Worm (Caenorhabditis elegans): Measurements from ENCODE around the gene chil-18.

Gene chil-18

DNA sequence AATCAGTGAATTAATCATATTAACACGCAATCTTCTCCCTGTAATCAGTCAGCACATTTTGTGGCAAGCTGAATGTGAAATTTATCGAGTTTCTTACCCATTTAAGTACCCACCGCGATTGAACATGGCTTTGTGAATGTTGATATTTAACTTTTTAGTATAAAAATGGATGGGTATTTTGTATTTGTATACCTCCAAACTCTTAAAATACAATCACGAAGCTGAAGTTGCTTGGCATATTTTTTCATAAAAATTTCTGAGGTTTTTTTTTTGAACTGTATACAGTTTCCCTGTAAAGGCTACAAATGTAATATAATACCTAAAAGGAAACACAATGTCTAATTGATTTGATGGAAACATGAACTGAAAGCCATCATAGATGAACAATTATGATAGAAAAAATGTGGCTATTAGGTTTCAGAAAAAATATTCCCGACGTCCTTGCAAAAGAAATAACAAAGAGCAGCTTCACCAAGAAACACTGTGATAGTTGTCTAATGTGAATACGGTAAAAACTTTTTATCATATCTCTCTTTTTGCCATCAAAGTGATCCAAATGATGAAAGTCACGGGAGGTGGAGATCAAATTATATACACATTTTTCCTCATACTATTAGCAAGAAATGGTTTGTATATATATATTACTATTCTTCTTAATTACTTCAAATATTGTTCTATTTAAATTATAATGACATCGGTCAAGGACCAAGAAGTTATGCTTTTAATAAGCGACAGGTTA, 26.5 kb downstream of the chil-18 start, which contains the start of the genes chil-25 and chil-26:
Gene chil-25, minus strand, starts transcription at position 101 of the 739 bp plus-strand sequence.
Gene chil-26, plus strand, starts transcription at position 689 of the 739 bp plus-strand sequence.
- TF ChIP-seq ama-1 (optimal IDR thresholded peaks at IDR 0.05) (no peak), aly-1 (tag; optimal IDR thresholded peaks at IDR 0.05) (no peak)

- TF ChIP-seq ama-1 (optimal IDR thresholded peaks at IDR 0.05) (no peak), F13C5.2 (tag; optimal IDR thresholded peaks at IDR 0.05) (no peak), B0310.2 (tag; optimal IDR thresholded peaks at IDR 0.05) (no peak), hnd-1 (tag; optimal IDR thresholded peaks at IDR 0.05) (no peak), scrt-1 (GFP tag; IDR thresholded peaks at IDR 0.05) (no peak), aly-1 (tag; optimal IDR thresholded peaks at IDR 0.05) (no peak), tra-4 (tag; optimal IDR thresholded peaks at IDR 0.05) (no peak), sea-1 (GFP tag; conservative IDR thresholded peaks at IDR 0.05) (no peak), ceh-36 (tag; optimal IDR thresholded peaks at IDR 0.05) (no peak), flt-1 (GFP tag; IDR thresholded peaks at IDR 0.05) (no peak)
Observed at ce11 chrII:9477567-9477966, 29.5 kb downstream of the chil-18 start, which contains the start of gene chil-27. TSS of gene chil-27 (plus strand) at chrII:9477867.

ce11 chrII:9480006-9480405, 31.9 kb downstream of the chil-18 start, which contains the start of gene T19H5.7:
TSS of gene T19H5.7 (minus strand) at chrII:9480106.
- TF ChIP-seq hmg-4 (GFP tag; optimal IDR thresholded peaks at IDR 0.05) (no peak), hnd-1 (tag; optimal IDR thresholded peaks at IDR 0.05) (no peak), hmbx-1 (tag; optimal IDR thresholded peaks at IDR 0.05) (no peak), ceh-13 (GFP tag; optimal IDR thresholded peaks at IDR 0.05) (no peak)

ce11 chrII:9481427-9481826, 33.4 kb downstream of the chil-18 start:
- TF ChIP-seq sea-1 (GFP tag; conservative IDR thresholded peaks at IDR 0.05) (no peak), aly-1 (tag; optimal IDR thresholded peaks at IDR 0.05) (no peak), pes-1 (GFP tag; IDR thresholded peaks at IDR 0.05) (no peak), scrt-1 (GFP tag; IDR thresholded peaks at IDR 0.05) (no peak), ets-7 (tag; optimal IDR thresholded peaks at IDR 0.05) (no peak), ama-1 (optimal IDR thresholded peaks at IDR 0.05) (no peak), tbx-11 (GFP tag; IDR thresholded peaks at IDR 0.05) (no peak), tra-4 (tag; optimal IDR thresholded peaks at IDR 0.05) (no peak), ceh-13 (GFP tag; optimal IDR thresholded peaks at IDR 0.05) (no peak), tbx-37 (GFP tag; conservative IDR thresholded peaks at IDR 0.05) (no peak), ceh-36 (tag; optimal IDR thresholded peaks at IDR 0.05) (no peak), hmg-4 (GFP tag; optimal IDR thresholded peaks at IDR 0.05) (no peak)

- TF ChIP-seq sea-1 (GFP tag; conservative IDR thresholded peaks at IDR 0.05) = no peak
- no peak for TF ChIP-seq B0310.2 (tag; optimal IDR thresholded peaks at IDR 0.05)
- no peak for TF ChIP-seq hnd-1 (tag; optimal IDR thresholded peaks at IDR 0.05)
- TF ChIP-seq ets-7 (tag; optimal IDR thresholded peaks at IDR 0.05) = no peak
- no peak for TF ChIP-seq aly-1 (tag; optimal IDR thresholded peaks at IDR 0.05)
- TF ChIP-seq tra-4 (tag; optimal IDR thresholded peaks at IDR 0.05) = no peak
- no peak for TF ChIP-seq scrt-1 (GFP tag; IDR thresholded peaks at IDR 0.05)
Observed at ce11 chrII:9482529-9482928, 34.5 kb downstream of the chil-18 start.

DNA sequence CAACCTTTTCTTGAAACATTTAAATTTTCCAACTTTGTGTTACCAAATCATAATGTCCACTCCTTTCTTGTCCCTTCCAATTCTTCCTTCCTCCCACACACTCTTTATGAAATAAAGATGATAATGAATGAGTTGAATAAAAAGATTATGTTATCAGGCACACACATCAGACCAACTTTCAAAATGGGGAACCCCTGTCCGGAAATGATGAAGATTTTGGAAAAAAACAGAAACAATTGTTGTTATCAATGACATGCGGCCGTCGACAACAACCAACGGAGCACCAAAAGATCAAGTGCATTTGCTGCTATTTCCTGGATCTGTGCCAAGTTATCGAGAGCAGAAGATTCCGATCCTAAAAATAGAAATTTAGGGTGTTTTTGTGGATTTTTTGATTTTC, 35.3 kb downstream of the chil-18 start:
- no peak for TF ChIP-seq B0310.2 (tag; optimal IDR thresholded peaks at IDR 0.05)
- TF ChIP-seq flt-1 (GFP tag; IDR thresholded peaks at IDR 0.05) = no peak
- TF ChIP-seq pes-1 (GFP tag; IDR thresholded peaks at IDR 0.05) = no peak
- TF ChIP-seq scrt-1 (GFP tag; IDR thresholded peaks at IDR 0.05) = no peak
- no peak for TF ChIP-seq hnd-1 (tag; optimal IDR thresholded peaks at IDR 0.05)
- TF ChIP-seq tra-4 (tag; optimal IDR thresholded peaks at IDR 0.05) = no peak
- no peak for TF ChIP-seq hmg-4 (GFP tag; optimal IDR thresholded peaks at IDR 0.05)
- no peak for TF ChIP-seq aly-1 (tag; optimal IDR thresholded peaks at IDR 0.05)
- TF ChIP-seq tbx-37 (GFP tag; conservative IDR thresholded peaks at IDR 0.05) = no peak
- TF ChIP-seq hmbx-1 (tag; optimal IDR thresholded peaks at IDR 0.05) = no peak
- TF ChIP-seq F13C5.2 (tag; optimal IDR thresholded peaks at IDR 0.05) = no peak
- no peak for TF ChIP-seq sea-1 (GFP tag; conservative IDR thresholded peaks at IDR 0.05)
- no peak for TF ChIP-seq ceh-13 (GFP tag; optimal IDR thresholded peaks at IDR 0.05)

DNA sequence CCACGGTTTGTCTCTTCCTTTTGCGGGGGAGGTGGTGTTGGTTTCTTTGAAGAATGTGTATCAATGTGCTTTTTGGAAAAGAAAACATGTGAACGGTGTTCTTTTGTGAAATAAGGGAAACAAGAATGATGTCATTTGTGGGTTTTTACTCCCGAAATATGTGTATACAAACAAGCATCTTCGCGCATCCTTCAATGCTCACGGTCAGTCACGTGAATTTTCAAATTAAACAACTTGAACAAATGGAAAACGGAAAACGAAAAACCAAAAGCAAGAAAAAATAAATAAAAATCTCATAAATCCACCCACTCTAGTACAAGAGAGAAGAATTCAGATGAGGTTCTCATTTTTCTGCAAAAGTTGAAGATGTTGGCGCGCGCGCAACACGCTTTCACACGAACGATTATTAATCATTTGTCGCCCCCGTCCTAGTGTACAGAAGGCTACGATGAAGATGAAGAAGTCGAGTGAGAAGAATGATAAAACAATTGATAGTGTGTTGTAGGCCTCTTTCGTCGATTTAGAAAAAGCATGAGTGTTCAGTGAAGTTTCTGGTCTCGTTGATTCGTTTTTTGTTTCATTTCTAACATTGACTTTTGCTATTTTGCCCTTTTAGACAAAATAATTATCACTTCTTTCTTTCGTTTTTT, 37.1 kb downstream of the chil-18 start:
- TF ChIP-seq tbx-11 (GFP tag; IDR thresholded peaks at IDR 0.05) = no peak
- no peak for TF ChIP-seq hnd-1 (tag; optimal IDR thresholded peaks at IDR 0.05)
- no peak for TF ChIP-seq pes-1 (GFP tag; IDR thresholded peaks at IDR 0.05)
- no peak for TF ChIP-seq hmbx-1 (tag; optimal IDR thresholded peaks at IDR 0.05)
- TF ChIP-seq sea-1 (GFP tag; conservative IDR thresholded peaks at IDR 0.05) = no peak
- no peak for TF ChIP-seq ceh-36 (tag; optimal IDR thresholded peaks at IDR 0.05)
- TF ChIP-seq tbx-37 (GFP tag; conservative IDR thresholded peaks at IDR 0.05) = no peak
- TF ChIP-seq ama-1 (optimal IDR thresholded peaks at IDR 0.05) = no peak
- no peak for TF ChIP-seq ets-7 (tag; optimal IDR thresholded peaks at IDR 0.05)
- TF ChIP-seq F13C5.2 (tag; optimal IDR thresholded peaks at IDR 0.05) = no peak
- TF ChIP-seq tra-4 (tag; optimal IDR thresholded peaks at IDR 0.05) = no peak
- no peak for TF ChIP-seq hmg-4 (GFP tag; optimal IDR thresholded peaks at IDR 0.05)
- no peak for TF ChIP-seq scrt-1 (GFP tag; IDR thresholded peaks at IDR 0.05)
- TF ChIP-seq flt-1 (GFP tag; IDR thresholded peaks at IDR 0.05) = no peak

All from whole organism, early embryonic.